Worm (Caenorhabditis elegans) whole organism, L1 larva: ENCODE measurements around the gene F28H6.6.
A peak's percentile ranks its signal among the peaks of the same experiment; 100 is the strongest.

ENCODE experiments used
- C04F5.9 ChIP-seq: sonication (generic microtip); optimal IDR thresholded peaks from 2 replicates; lab custom pipeline; 2016; ENCODE audit warnings: missing genetic modification characterization, missing compliant biosample characterization
- C16A3.4 ChIP-seq: fragments of 150-350 bp; optimal IDR thresholded peaks from 2 replicates; lab custom pipeline; 2014; ENCODE audit warnings: missing biosample characterization, missing genetic modification characterization
- Y116A8C.19 ChIP-seq: sonication (generic microtip); optimal IDR thresholded peaks from 2 replicates; lab custom pipeline; 2016; ENCODE audit warnings: missing compliant biosample characterization, missing genetic modification characterization, borderline replicate concordance
- aha-1 ChIP-seq: fragments of 150-350 bp; optimal IDR thresholded peaks from 2 replicates; lab custom pipeline; 2014; ENCODE audit warnings: missing biosample characterization, missing genetic modification characterization
- alr-1 ChIP-seq: fragments of 200-800 bp; sonication (Bioruptor generic); optimal IDR thresholded peaks from 2 replicates; lab custom pipeline; 2018; ENCODE audit warnings: borderline replicate concordance, mild to moderate bottlenecking, missing genetic modification characterization, missing compliant biosample characterization
- aly-2 ChIP-seq: fragments of 150-350 bp; optimal IDR thresholded peaks from 2 replicates; lab custom pipeline; 2014; ENCODE audit warnings: missing biosample characterization, missing genetic modification characterization
- blmp-1 ChIP-seq: fragments of 150-350 bp; optimal IDR thresholded peaks from 2 replicates; lab custom pipeline; 2014; ENCODE audit warnings: missing biosample characterization, missing genetic modification characterization
- ceh-8 ChIP-seq: fragments of 200-800 bp; sonication (Bioruptor generic); optimal IDR thresholded peaks from 2 replicates; lab custom pipeline; 2018; ENCODE audit warnings: mild to moderate bottlenecking, missing genetic modification characterization, moderate library complexity, missing compliant biosample characterization
- ceh-82 ChIP-seq, 3 experiments: fragments of 150-350 bp in 1 of 3; sonication (generic microtip) in 2 of 3; optimal IDR thresholded peaks; 2 replicates each; lab custom pipeline; 2014 to 2017; ENCODE audit warnings: missing biosample characterization in 3 of 3, missing genetic modification characterization in 3 of 3
- ceh-88 ChIP-seq: fragments of 200-800 bp; sonication (Bioruptor generic); IDR thresholded peaks from 2 replicates; pipeline ENCODE4 v1.3.6; 2022; ENCODE audit warnings: missing genetic modification characterization, missing compliant biosample characterization
- ces-1 ChIP-seq: fragments of 150-350 bp; optimal IDR thresholded peaks from 2 replicates; lab custom pipeline; 2014; ENCODE audit warnings: missing biosample characterization, missing genetic modification reagents, missing genetic modification characterization
- dpl-1 ChIP-seq, 3 experiments: fragments of 150-350 bp in 2 of 3; sonication (generic microtip) in 1 of 3; optimal IDR thresholded peaks; 2 replicates each; lab custom pipeline; 2014 to 2017; ENCODE audit warnings: missing biosample characterization in 3 of 3, missing genetic modification characterization in 3 of 3, missing genetic modification reagents in 3 of 3
- dsc-1 ChIP-seq: sonication (generic microtip); optimal IDR thresholded peaks from 2 replicates; lab custom pipeline; 2016; ENCODE audit warnings: mild to moderate bottlenecking, missing genetic modification characterization, missing compliant biosample characterization
- efl-3 ChIP-seq: fragments of 200-800 bp; sonication (Bioruptor generic); optimal IDR thresholded peaks from 2 replicates; lab custom pipeline; 2018; ENCODE audit warnings: mild to moderate bottlenecking, missing genetic modification characterization, missing compliant biosample characterization
- egl-13 ChIP-seq: sonication (generic microtip); optimal IDR thresholded peaks from 2 replicates; lab custom pipeline; 2016; ENCODE audit warnings: missing genotype, missing genetic modification reagents, missing genetic modification characterization, missing compliant biosample characterization
- egl-27 ChIP-seq, 2 experiments: fragments of 150-350 bp in 1 of 2; sonication (generic microtip); optimal IDR thresholded peaks; 3 replicates each; lab custom pipeline; 2017 to 2018; ENCODE audit warnings: missing biosample characterization in 2 of 2, missing genetic modification characterization in 2 of 2, missing genetic modification reagents in 2 of 2
- fkh-4 ChIP-seq: sonication (generic microtip); optimal IDR thresholded peaks from 2 replicates; lab custom pipeline; 2016; ENCODE audit warnings: missing compliant biosample characterization, missing genetic modification characterization, borderline replicate concordance
- fkh-8 ChIP-seq: sonication (generic microtip); optimal IDR thresholded peaks from 2 replicates; lab custom pipeline; 2016; ENCODE audit warnings: mild to moderate bottlenecking, missing genetic modification characterization, missing compliant biosample characterization
- irx-1 ChIP-seq: sonication (generic microtip); optimal IDR thresholded peaks from 2 replicates; lab custom pipeline; 2016; ENCODE audit warnings: missing genetic modification characterization, missing compliant biosample characterization
- jun-1 ChIP-seq: fragments of 150-350 bp; optimal IDR thresholded peaks from 2 replicates; lab custom pipeline; 2014; ENCODE audit warnings: missing biosample characterization, missing genetic modification reagents, missing genetic modification characterization
- lin-13 ChIP-seq: fragments of 150-350 bp; optimal IDR thresholded peaks from 2 replicates; lab custom pipeline; 2014; ENCODE audit warnings: missing biosample characterization, missing genetic modification reagents, missing genetic modification characterization
- lin-14 ChIP-seq: fragments of 200-800 bp; sonication (Bioruptor generic); optimal IDR thresholded peaks from 2 replicates; lab custom pipeline; 2018; ENCODE audit warnings: mild to moderate bottlenecking, missing genetic modification characterization, moderate library complexity, missing compliant biosample characterization
- lin-39 ChIP-seq: fragments of 150-350 bp; optimal IDR thresholded peaks from 2 replicates; lab custom pipeline; 2014; ENCODE audit warnings: missing biosample characterization, missing genetic modification reagents, missing genetic modification characterization
- lir-3 ChIP-seq: sonication (generic microtip); optimal IDR thresholded peaks from 2 replicates; lab custom pipeline; 2016; ENCODE audit warnings: mild to moderate bottlenecking, missing genetic modification characterization, moderate library complexity, missing compliant biosample characterization; ENCODE audit not compliant: poor library complexity
- lsy-2 ChIP-seq, 2 experiments: fragments of 150-350 bp; optimal IDR thresholded peaks; 2 replicates each; lab custom pipeline; 2014; ENCODE audit warnings: missing biosample characterization in 2 of 2, missing genetic modification characterization in 2 of 2
- mab-9 ChIP-seq: fragments of 200-800 bp; sonication (Bioruptor generic); IDR thresholded peaks from 2 replicates; pipeline ENCODE4 v1.3.6; 2022; ENCODE audit warnings: missing genetic modification reagents, missing genetic modification characterization, missing compliant biosample characterization
- mep-1 ChIP-seq: fragments of 150-350 bp; optimal IDR thresholded peaks from 2 replicates; lab custom pipeline; 2014; ENCODE audit warnings: missing biosample characterization, missing genetic modification characterization
- nhr-19 ChIP-seq: fragments of 200-800 bp; sonication (Bioruptor generic); conservative IDR thresholded peaks from 2 replicates; pipeline ENCODE4 v1.3.6; 2022; ENCODE audit warnings: missing genetic modification characterization, missing compliant biosample characterization
- nhr-237 ChIP-seq: fragments of 150-350 bp; optimal IDR thresholded peaks from 2 replicates; lab custom pipeline; 2014; ENCODE audit warnings: missing biosample characterization, missing genetic modification characterization
- nhr-47 ChIP-seq: sonication (generic microtip); optimal IDR thresholded peaks from 2 replicates; lab custom pipeline; 2016; ENCODE audit warnings: mild to moderate bottlenecking, missing genetic modification characterization, moderate library complexity, missing compliant biosample characterization
- nhr-71 ChIP-seq: sonication (generic microtip); optimal IDR thresholded peaks from 2 replicates; lab custom pipeline; 2016; ENCODE audit warnings: mild to moderate bottlenecking, missing genetic modification characterization, moderate library complexity, missing compliant biosample characterization
- nhr-76 ChIP-seq: sonication (generic microtip); optimal IDR thresholded peaks from 2 replicates; lab custom pipeline; 2017; ENCODE audit warnings: missing biosample characterization, missing genetic modification characterization
- nhr-84 ChIP-seq: sonication (generic microtip); optimal IDR thresholded peaks from 2 replicates; lab custom pipeline; 2017; ENCODE audit warnings: missing biosample characterization, missing genetic modification characterization
- nhr-90 ChIP-seq: sonication (generic microtip); optimal IDR thresholded peaks from 2 replicates; lab custom pipeline; 2016; ENCODE audit warnings: mild to moderate bottlenecking, missing genetic modification characterization, missing compliant biosample characterization; ENCODE audit not compliant: poor library complexity
- pqm-1 ChIP-seq: sonication (generic microtip); optimal IDR thresholded peaks from 3 replicates; lab custom pipeline; 2017; ENCODE audit warnings: missing biosample characterization, missing genetic modification characterization
- snu-23 ChIP-seq: sonication (generic microtip); optimal IDR thresholded peaks from 2 replicates; lab custom pipeline; 2016; ENCODE audit warnings: missing genetic modification characterization, missing compliant biosample characterization
- sox-4 ChIP-seq: sonication (generic microtip); optimal IDR thresholded peaks from 2 replicates; lab custom pipeline; 2016; ENCODE audit warnings: missing genetic modification characterization, missing compliant biosample characterization
- sptf-1 ChIP-seq: fragments of 150-350 bp; optimal IDR thresholded peaks from 2 replicates; lab custom pipeline; 2014; ENCODE audit warnings: missing biosample characterization, missing genetic modification characterization
- sup-37 ChIP-seq: fragments of 200-800 bp; sonication (Bioruptor generic); optimal IDR thresholded peaks from 2 replicates; lab custom pipeline; 2018; ENCODE audit warnings: mild to moderate bottlenecking, missing genetic modification characterization, missing compliant biosample characterization
- tbx-2 ChIP-seq: sonication (generic microtip); optimal IDR thresholded peaks from 2 replicates; lab custom pipeline; 2016; ENCODE audit warnings: missing genetic modification characterization, missing compliant biosample characterization
- unc-130 ChIP-seq: fragments of 150-350 bp; optimal IDR thresholded peaks from 2 replicates; lab custom pipeline; 2017; ENCODE audit warnings: missing biosample characterization, missing genetic modification characterization, inconsistent platforms
- unc-30 ChIP-seq: sonication (generic microtip); optimal IDR thresholded peaks from 2 replicates; lab custom pipeline; 2017; ENCODE audit warnings: missing biosample characterization, missing genetic modification characterization
- unc-86 ChIP-seq: sonication (generic microtip); optimal IDR thresholded peaks from 2 replicates; lab custom pipeline; 2016; ENCODE audit warnings: missing genetic modification characterization, missing compliant biosample characterization
- unc-98 ChIP-seq: fragments of 200-800 bp; sonication (Bioruptor generic); IDR thresholded peaks from 2 replicates; pipeline ENCODE4 v1.3.6; 2022; ENCODE audit warnings: missing genetic modification characterization, missing compliant biosample characterization
- xbp-1 ChIP-seq: sonication (generic microtip); optimal IDR thresholded peaks from 2 replicates; lab custom pipeline; 2016; ENCODE audit warnings: missing genetic modification characterization, missing compliant biosample characterization
- zip-4 ChIP-seq: fragments of 200-800 bp; sonication (Bioruptor generic); optimal IDR thresholded peaks from 2 replicates; lab custom pipeline; 2018; ENCODE audit warnings: mild to moderate bottlenecking, missing genetic modification characterization, moderate library complexity, missing compliant biosample characterization
- ztf-11 ChIP-seq, 2 experiments: sonication (generic microtip); optimal IDR thresholded peaks; 2 replicates each; lab custom pipeline; 2016 to 2017; ENCODE audit warnings: missing genetic modification characterization in 2 of 2, missing biosample characterization in 1 of 2, missing compliant biosample characterization in 1 of 2
- ztf-4 ChIP-seq: fragments of 150-350 bp; optimal IDR thresholded peaks from 2 replicates; lab custom pipeline; 2014; ENCODE audit warnings: missing biosample characterization, missing genetic modification characterization

The F28H6.6 gene

DNA sequence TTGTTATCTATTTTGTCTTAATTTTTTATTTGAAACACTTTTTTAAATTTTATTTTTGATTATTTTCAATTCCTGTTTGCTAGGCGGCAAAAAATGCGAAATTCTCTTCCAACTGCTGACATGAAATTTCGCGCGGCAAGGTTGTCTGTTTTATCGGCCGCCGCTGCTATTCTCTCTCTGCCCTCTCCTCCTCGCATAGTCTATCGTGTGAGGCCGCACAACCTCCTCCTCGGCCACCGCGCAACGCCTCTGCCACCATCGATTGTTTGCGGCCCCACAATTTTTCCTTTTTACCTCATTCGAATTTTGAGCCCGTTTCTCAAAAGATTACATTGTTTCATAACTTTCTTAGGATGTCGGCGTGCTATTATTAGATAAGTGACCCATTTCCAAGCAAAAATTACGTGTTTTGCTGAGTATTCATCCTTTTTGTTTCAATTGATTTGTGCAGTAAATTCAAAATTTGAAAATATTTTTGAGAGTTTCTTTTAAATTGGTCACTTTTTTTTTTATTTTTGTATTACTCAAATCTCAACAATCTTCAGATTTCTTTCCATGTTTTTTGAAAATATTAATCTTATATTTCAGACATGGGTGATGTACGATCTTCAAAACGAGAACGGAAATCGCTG lies 1.7 kb upstream of the F28H6.6 start, which contains the start of gene F28H6.4 (continued):
- TF ChIP-seq unc-98 (GFP tag; lab: Robert Waterston, UW), result no peak
- TF ChIP-seq C16A3.4 (tag; lab: Kevin White, UChicago), result no peak
- TF ChIP-seq unc-86 (tag; lab: Kevin White, UChicago), result no peak
- no peak for TF ChIP-seq xbp-1 (tag; lab: Kevin White, UChicago)
- no peak for TF ChIP-seq fkh-4 (tag; lab: Kevin White, UChicago)
- TF ChIP-seq Y116A8C.19, result no peak
- peak; percentile 62 for TF ChIP-seq lin-14 (GFP tag; lab: Kevin White, UChicago)
- no peak for TF ChIP-seq lsy-2 (tag; optimal IDR thresholded peaks at IDR 0.05; lab: Kevin White, UChicago)
- TF ChIP-seq fkh-8 (tag; lab: Kevin White, UChicago), result peak; percentile 20
- peak; percentile 4 for TF ChIP-seq lin-13
- no peak for TF ChIP-seq jun-1 (tag; lab: Kevin White, UChicago)
- no peak for TF ChIP-seq unc-30 (tag; lab: Kevin White, UChicago)
- no peak for TF ChIP-seq aha-1 (tag; lab: Kevin White, UChicago)
- TF ChIP-seq dsc-1 (tag; lab: Kevin White, UChicago), result no peak
- TF ChIP-seq ceh-88 (GFP tag; lab: Robert Waterston, UW), result no peak
- no peak for TF ChIP-seq nhr-19 (GFP tag; lab: Robert Waterston, UW)
- TF ChIP-seq lin-39 (tag; lab: Kevin White, UChicago), result no peak
- TF ChIP-seq ztf-11 (tag; optimal IDR thresholded peaks at IDR 0.05; lab: Kevin White, UChicago), result no peak
- no peak for TF ChIP-seq pqm-1
- no peak for TF ChIP-seq lir-3 (tag; lab: Kevin White, UChicago)
- no peak for TF ChIP-seq egl-27 (tag; optimal IDR thresholded peaks at IDR 0.05; lab: Kevin White, UChicago)
- no peak for TF ChIP-seq aly-2 (tag; lab: Kevin White, UChicago)
- no peak for TF ChIP-seq ceh-8
- no peak for TF ChIP-seq nhr-90 (tag; lab: Kevin White, UChicago)
- no peak for TF ChIP-seq sup-37
- no peak for TF ChIP-seq C04F5.9 (tag; lab: Kevin White, UChicago)
- peak; percentile 34 for TF ChIP-seq mep-1
- TF ChIP-seq ceh-82 (tag; optimal IDR thresholded peaks at IDR 0.05; lab: Kevin White, UChicago), result peak in 1 of 3 experiments; percentile 25
- TF ChIP-seq nhr-237 (tag; lab: Kevin White, UChicago), result no peak
- peak; percentile 2 for TF ChIP-seq blmp-1 (tag; lab: Kevin White, UChicago)
- TF ChIP-seq ztf-4 (tag; lab: Kevin White, UChicago), result no peak
- peak in 2 of 3 experiments; percentile 10 to 20 for TF ChIP-seq dpl-1 (GFP tag; optimal IDR thresholded peaks at IDR 0.05; lab: Kevin White, UChicago)
- TF ChIP-seq egl-13 (tag; lab: Kevin White, UChicago), result no peak
- no peak for TF ChIP-seq efl-3 (GFP tag; lab: Kevin White, UChicago)
- TF ChIP-seq alr-1 (tag; lab: Kevin White, UChicago), result no peak
- no peak for TF ChIP-seq unc-130 (tag; lab: Kevin White, UChicago)
- peak; percentile 3 for TF ChIP-seq nhr-47 (tag; lab: Kevin White, UChicago)
- TF ChIP-seq nhr-71 (tag; lab: Kevin White, UChicago), result no peak
- TF ChIP-seq nhr-76 (tag; lab: Kevin White, UChicago), result no peak
- TF ChIP-seq irx-1, result no peak
- TF ChIP-seq sptf-1, result no peak
- TF ChIP-seq ces-1 (GFP tag; lab: Kevin White, UChicago), result no peak
- TF ChIP-seq tbx-2 (tag; lab: Kevin White, UChicago), result peak; percentile 2
- no peak for TF ChIP-seq nhr-84
- TF ChIP-seq snu-23, result peak; percentile 49
- no peak for TF ChIP-seq mab-9 (GFP tag; lab: Robert Waterston, UW)
- TF ChIP-seq sox-4 (tag; lab: Kevin White, UChicago), result no peak
- no peak for TF ChIP-seq zip-4
